Worm (Caenorhabditis elegans) whole organism, L1 larva: ENCODE measurements around the gene C14A4.12.

ENCODE experiments used
- lin-13 ChIP-seq: fragments of 150-350 bp; optimal IDR thresholded peaks from 2 replicates; lab custom pipeline; 2014; ENCODE audit warnings: missing biosample characterization, missing genetic modification reagents, missing genetic modification characterization
- lin-39 ChIP-seq: fragments of 150-350 bp; optimal IDR thresholded peaks from 2 replicates; lab custom pipeline; 2014; ENCODE audit warnings: missing biosample characterization, missing genetic modification reagents, missing genetic modification characterization
- lir-3 ChIP-seq: sonication (generic microtip); optimal IDR thresholded peaks from 2 replicates; lab custom pipeline; 2016; ENCODE audit warnings: mild to moderate bottlenecking, missing genetic modification characterization, moderate library complexity, missing compliant biosample characterization; ENCODE audit not compliant: poor library complexity
- nhr-77 ChIP-seq: fragments of 150-350 bp; optimal IDR thresholded peaks from 2 replicates; lab custom pipeline; 2014; ENCODE audit warnings: missing biosample characterization, missing genetic modification characterization

ce11 chrII:10658576-10659256 is 45.9 kb downstream of the C14A4.12 start, which contains the start of the genes snu-13 and rsp-7:
- TF ChIP-seq lin-39 (tag; lab: Kevin White, UChicago): no peak
- TF ChIP-seq nhr-77 (tag; lab: Kevin White, UChicago): peak; percentile 46
- peak; percentile 45 for TF ChIP-seq lin-13
- TF ChIP-seq lir-3 (tag; lab: Kevin White, UChicago): no peak
